Worm (Caenorhabditis elegans) whole organism, L3 larva: ENCODE measurements around the gene sek-1.

Experiments used
- ZK546.5 ChIP-seq: sonication (generic microtip); optimal IDR thresholded peaks from 2 replicates; lab custom pipeline; 2017; ENCODE audit warnings: missing biosample characterization, missing genetic modification characterization
- aly-2 ChIP-seq: fragments of 150-350 bp; optimal IDR thresholded peaks from 2 replicates; lab custom pipeline; 2014; ENCODE audit warnings: missing biosample characterization, missing genetic modification characterization
- ama-1 ChIP-seq: fragments of 150-350 bp; optimal IDR thresholded peaks from 2 replicates; lab custom pipeline; 2018
- ceh-16 ChIP-seq: sonication (generic microtip); optimal IDR thresholded peaks from 2 replicates; lab custom pipeline; 2017; ENCODE audit warnings: missing biosample characterization, missing genetic modification characterization
- ceh-28 ChIP-seq: fragments of 150-350 bp; optimal IDR thresholded peaks from 2 replicates; lab custom pipeline; 2014; ENCODE audit warnings: missing biosample characterization, missing genetic modification reagents, missing genetic modification characterization
- ceh-82 ChIP-seq: fragments of 150-350 bp; optimal IDR thresholded peaks from 2 replicates; lab custom pipeline; 2014; ENCODE audit warnings: missing biosample characterization, missing genetic modification characterization
- egl-5 ChIP-seq: fragments of 150-350 bp; optimal IDR thresholded peaks from 2 replicates; lab custom pipeline; 2017; ENCODE audit warnings: missing biosample characterization, missing genetic modification reagents, missing genetic modification characterization, inconsistent platforms
- elt-1 ChIP-seq: fragments of 150-350 bp; optimal IDR thresholded peaks from 2 replicates; lab custom pipeline; 2014; ENCODE audit warnings: missing biosample characterization, missing genetic modification characterization
- eor-1 ChIP-seq, 2 experiments: fragments of 150-350 bp; optimal IDR thresholded peaks; 2 replicates each; lab custom pipeline; 2014 to 2018; ENCODE audit warnings: missing biosample characterization in 2 of 2, missing genetic modification characterization in 2 of 2
- fkh-10 ChIP-seq: sonication (generic microtip); optimal IDR thresholded peaks from 2 replicates; lab custom pipeline; 2017; ENCODE audit warnings: missing biosample characterization, missing genetic modification reagents, missing genetic modification characterization
- fkh-2 ChIP-seq: fragments of 150-350 bp; optimal IDR thresholded peaks from 2 replicates; lab custom pipeline; 2014; ENCODE audit warnings: missing biosample characterization, missing genetic modification reagents, missing genetic modification characterization
- fos-1 ChIP-seq: fragments of 150-350 bp; optimal IDR thresholded peaks from 2 replicates; lab custom pipeline; 2014; ENCODE audit warnings: missing biosample characterization, missing genetic modification characterization
- mdl-1 ChIP-seq: fragments of 150-350 bp; optimal IDR thresholded peaks from 2 replicates; lab custom pipeline; 2014; ENCODE audit warnings: missing biosample characterization, missing genetic modification characterization
- mml-1 ChIP-seq: fragments of 150-350 bp; sonication (generic microtip); optimal IDR thresholded peaks from 3 replicates; lab custom pipeline; 2014; ENCODE audit warnings: missing biosample characterization, missing genetic modification characterization
- nfya-1 ChIP-seq: sonication (generic microtip); optimal IDR thresholded peaks from 2 replicates; lab custom pipeline; 2017; ENCODE audit warnings: missing genetic modification characterization, mild to moderate bottlenecking, missing compliant biosample characterization, antibody characterized with exemption, moderate library complexity; ENCODE audit not compliant: insufficient read depth
- nhr-11 ChIP-seq: fragments of 150-350 bp; optimal IDR thresholded peaks from 2 replicates; lab custom pipeline; 2014; ENCODE audit warnings: missing biosample characterization, missing genetic modification characterization
- nhr-237 ChIP-seq: fragments of 150-350 bp; optimal IDR thresholded peaks from 2 replicates; lab custom pipeline; 2014; ENCODE audit warnings: missing biosample characterization, missing genetic modification characterization
- nhr-67 ChIP-seq: fragments of 150-350 bp; optimal IDR thresholded peaks from 2 replicates; lab custom pipeline; 2014; ENCODE audit warnings: missing biosample characterization, missing genetic modification characterization
- tbx-2 ChIP-seq: sonication (generic microtip); optimal IDR thresholded peaks from 2 replicates; lab custom pipeline; 2016; ENCODE audit warnings: mild to moderate bottlenecking, missing genetic modification characterization, missing compliant biosample characterization

The sek-1 gene

DNA sequence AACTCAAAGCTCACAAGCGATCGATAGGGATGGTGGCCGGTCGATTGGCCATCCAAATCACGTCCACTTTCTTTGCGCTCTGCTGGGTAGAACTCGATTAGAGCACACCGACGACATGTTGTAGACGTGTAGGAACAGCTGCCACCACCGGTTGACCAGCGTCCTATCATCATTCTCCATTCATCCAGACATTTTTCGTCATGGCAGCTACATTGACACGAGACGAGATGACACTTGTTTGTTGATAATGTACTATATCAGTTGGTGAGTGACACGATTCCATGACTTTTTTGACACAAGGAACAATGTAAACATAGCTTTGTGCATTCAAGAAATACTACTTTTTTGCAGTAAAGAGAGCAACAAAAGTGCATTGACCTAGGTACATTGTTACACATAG, 50.0 kb downstream of the sek-1 start:
- TF ChIP-seq ama-1 (lab: Kevin White, UChicago) (no peak), ceh-16 (no peak), nhr-237 (tag; lab: Kevin White, UChicago) (no peak), nfya-1 (peak; percentile 27), egl-5 (tag; lab: Kevin White, UChicago) (peak; percentile 10), ceh-82 (tag; lab: Kevin White, UChicago) (no peak), fkh-10 (GFP tag; lab: Kevin White, UChicago) (no peak)
- TF ChIP-seq, all 47 proteins: peak for 2

DNA sequence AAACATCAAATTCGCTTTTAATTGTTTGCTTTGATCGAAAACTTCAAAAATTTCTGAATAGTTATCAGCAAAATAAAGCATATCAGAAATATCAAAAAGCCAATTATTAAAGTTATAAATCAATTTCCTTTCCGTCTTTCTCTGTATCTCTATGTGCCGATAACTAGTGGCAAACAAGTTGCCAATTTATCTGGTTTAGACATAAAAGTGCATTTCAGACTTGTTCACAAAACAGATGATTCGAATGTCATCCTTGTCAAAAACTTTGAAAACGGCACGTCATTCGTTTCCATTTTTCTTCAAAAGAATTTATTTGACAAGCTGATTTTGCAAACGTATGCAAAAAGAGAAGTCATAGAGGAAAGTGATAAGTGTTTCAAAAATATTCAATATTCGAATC, 50.8 kb downstream of the sek-1 start:
- TF ChIP-seq nhr-67 (tag; lab: Kevin White, UChicago), result no peak
- no peak for TF ChIP-seq aly-2 (tag; lab: Kevin White, UChicago)
- no peak for TF ChIP-seq fos-1 (tag; lab: Kevin White, UChicago)
- no peak for TF ChIP-seq tbx-2 (tag; lab: Kevin White, UChicago)
- TF ChIP-seq ceh-16, result no peak
- no peak for TF ChIP-seq elt-1
- no peak for TF ChIP-seq ceh-28 (tag; lab: Kevin White, UChicago)
- TF ChIP-seq ZK546.5 (tag; lab: Kevin White, UChicago), result no peak
- no peak for TF ChIP-seq fkh-2 (tag; lab: Kevin White, UChicago)
- TF ChIP-seq eor-1 (tag; optimal IDR thresholded peaks at IDR 0.05; lab: Kevin White, UChicago), result no peak
- TF ChIP-seq nhr-11 (tag; lab: Kevin White, UChicago), result no peak
- no peak for TF ChIP-seq mdl-1 (tag; lab: Kevin White, UChicago)
- no peak for TF ChIP-seq mml-1 (tag; lab: Kevin White, UChicago)
